Worm (Caenorhabditis elegans): Measurements from ENCODE around the gene W03B1.5.

- TF ChIP-seq ets-4 (tag; optimal IDR thresholded peaks at IDR 0.05) = no peak
- TF ChIP-seq dve-1 (tag; optimal IDR thresholded peaks at IDR 0.05) = no peak
- TF ChIP-seq ama-1 (optimal IDR thresholded peaks at IDR 0.05) = no peak
- TF ChIP-seq tbx-2 (tag; optimal IDR thresholded peaks at IDR 0.05) = no peak
- no peak for TF ChIP-seq F13H6.1 (tag; optimal IDR thresholded peaks at IDR 0.05)
- TF ChIP-seq fax-1 (tag; optimal IDR thresholded peaks at IDR 0.05) = no peak
- TF ChIP-seq pha-4 (tag; optimal IDR thresholded peaks at IDR 0.05) = no peak
These were observed 20.9 kb downstream of the W03B1.5 start for ce11 chrIV:4369116-4369515.

Measured in whole organism, late embryonic.